Fruit fly (Drosophila melanogaster) whole organism, pupa: Measurements from ENCODE around the gene CG5883.

Source experiments
- CG10348 ChIP-seq: fragments of 200-800 bp; sonication (Bioruptor generic); IDR thresholded peaks from 2 replicates; pipeline ENCODE4 v1.3.6; 2022; ENCODE audit warnings: missing biosample characterization, missing genetic modification characterization
- CG12605 ChIP-seq: fragments of 200-800 bp; sonication (Bioruptor generic); IDR thresholded peaks from 2 replicates; pipeline ENCODE4 v1.3.6; 2022; ENCODE audit warnings: missing biosample characterization, missing genetic modification characterization
- CG13204 ChIP-seq: fragments of 200-800 bp; sonication (Bioruptor generic); optimal IDR thresholded peaks from 2 replicates; lab custom pipeline; 2018; ENCODE audit warnings: missing biosample characterization, mild to moderate bottlenecking, missing genetic modification characterization, moderate library complexity
- CG14655 ChIP-seq: fragments of 200-800 bp; sonication (Bioruptor generic); optimal IDR thresholded peaks from 3 replicates; lab custom pipeline; 2017; ENCODE audit warnings: mild to moderate bottlenecking, missing biosample characterization, missing genetic modification reagents, missing genetic modification characterization
- CG15710 ChIP-seq: fragments of 200-800 bp; sonication (Bioruptor generic); optimal IDR thresholded peaks from 2 replicates; lab custom pipeline; 2018; ENCODE audit warnings: missing biosample characterization, mild to moderate bottlenecking, missing genetic modification characterization, moderate library complexity
- CG17806 ChIP-seq: fragments of 200-800 bp; sonication (Bioruptor generic); optimal IDR thresholded peaks from 2 replicates; lab custom pipeline; 2018; ENCODE audit warnings: missing biosample characterization, mild to moderate bottlenecking, missing genetic modification characterization, moderate library complexity
- CG32121 ChIP-seq: fragments of 200-800 bp; sonication (Bioruptor generic); IDR thresholded peaks from 2 replicates; pipeline ENCODE4 v1.3.6; 2022; ENCODE audit warnings: missing biosample characterization, missing genetic modification characterization
- CG34367 ChIP-seq: fragments of 200-800 bp; sonication (Bioruptor generic); optimal IDR thresholded peaks from 2 replicates; lab custom pipeline; 2018; ENCODE audit warnings: missing biosample characterization, mild to moderate bottlenecking, missing genetic modification characterization
- CG4496 ChIP-seq: fragments of 200-800 bp; sonication (Bioruptor generic); IDR thresholded peaks from 3 replicates; pipeline ENCODE4 v1.3.6; 2022; ENCODE audit warnings: missing biosample characterization, missing genetic modification characterization
- CG8159 ChIP-seq: fragments of 200-800 bp; sonication (Bioruptor generic); optimal IDR thresholded peaks from 3 replicates; lab custom pipeline; 2018; ENCODE audit warnings: missing biosample characterization, mild to moderate bottlenecking, missing genetic modification characterization, moderate library complexity
- CG8301 ChIP-seq: fragments of 200-800 bp; sonication (Bioruptor generic); optimal IDR thresholded peaks from 2 replicates; lab custom pipeline; 2018; ENCODE audit warnings: missing biosample characterization, mild to moderate bottlenecking, missing genetic modification characterization
- CG9948 ChIP-seq: fragments of 200-800 bp; sonication (Bioruptor generic); optimal IDR thresholded peaks from 2 replicates; lab custom pipeline; 2018; ENCODE audit warnings: missing biosample characterization, mild to moderate bottlenecking, missing genetic modification characterization, moderate library complexity
- D1 ChIP-seq: fragments of 200-800 bp; sonication (Bioruptor generic); optimal IDR thresholded peaks from 2 replicates; lab custom pipeline; 2018; ENCODE audit warnings: missing biosample characterization, mild to moderate bottlenecking, missing genetic modification characterization, moderate library complexity
- EcR ChIP-seq: fragments of 200-800 bp; sonication (Bioruptor generic); optimal IDR thresholded peaks from 3 replicates; lab custom pipeline; 2019; ENCODE audit warnings: missing biosample characterization, missing genetic modification characterization, mild to moderate bottlenecking, moderate library complexity, missing genetic modification reagents
- Ets98B ChIP-seq: fragments of 200-800 bp; sonication (Bioruptor generic); IDR thresholded peaks from 2 replicates; pipeline ENCODE4 v1.3.6; 2022; ENCODE audit warnings: missing biosample characterization, missing genetic modification characterization
- Pif1A ChIP-seq: fragments of 200-800 bp; sonication (Bioruptor generic); optimal IDR thresholded peaks from 3 replicates; lab custom pipeline; 2016; ENCODE audit warnings: missing biosample characterization, missing genetic modification characterization
- Pif1B ChIP-seq: fragments of 200-800 bp; sonication (Bioruptor generic); optimal IDR thresholded peaks from 3 replicates; lab custom pipeline; 2016; ENCODE audit warnings: missing biosample characterization, missing genetic modification characterization
- Snoo ChIP-seq: fragments of 200-800 bp; sonication (Bioruptor generic); optimal IDR thresholded peaks from 3 replicates; lab custom pipeline; 2017; ENCODE audit warnings: missing biosample characterization, mild to moderate bottlenecking, missing genetic modification characterization, inconsistent platforms
- fd96Ca ChIP-seq: fragments of 200-800 bp; sonication (Bioruptor generic); IDR thresholded peaks from 3 replicates; pipeline ENCODE4 v1.3.6; 2022; ENCODE audit warnings: missing biosample characterization, missing genetic modification characterization
- gl ChIP-seq: fragments of 200-800 bp; sonication (Bioruptor generic); optimal IDR thresholded peaks from 2 replicates; lab custom pipeline; 2018; ENCODE audit warnings: missing biosample characterization, mild to moderate bottlenecking, missing genetic modification characterization
- rn ChIP-seq: fragments of 200-800 bp; sonication (Bioruptor generic); IDR thresholded peaks from 2 replicates; pipeline ENCODE4 v1.3.6; 2022; ENCODE audit warnings: missing biosample characterization, missing genetic modification characterization

CG5883 gene

DNA sequence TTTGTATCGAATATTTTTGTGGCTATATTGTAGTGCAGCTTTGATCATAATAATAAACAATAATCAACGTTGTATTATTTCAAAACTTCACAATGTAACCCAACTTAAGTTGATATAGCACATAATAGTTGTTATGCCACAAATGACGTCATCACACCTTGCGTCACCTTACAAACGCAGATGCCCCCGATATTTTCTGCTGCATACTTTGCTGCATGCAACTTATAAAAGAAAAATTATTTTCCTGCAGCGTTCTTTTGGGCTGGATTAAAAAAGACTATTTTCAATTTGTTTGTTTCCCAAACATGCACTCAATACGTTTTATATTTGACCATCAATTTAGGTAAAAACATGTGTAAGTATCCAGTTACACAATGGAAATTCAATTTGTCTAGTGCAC lies 26.4 kb downstream of the CG5883 start:
- TF ChIP-seq Ets98B (no peak), CG17806 (tag; lab: Kevin White, UChicago) (no peak), CG15710 (tag; lab: Kevin White, UChicago) (no peak), EcR (no peak), CG9948 (tag; lab: Kevin White, UChicago) (no peak), Pif1B (GFP tag; lab: Kevin White, UChicago) (no peak), CG8301 (no peak), gl (tag; lab: Kevin White, UChicago) (no peak), CG10348 (GFP tag; lab: Robert Waterston, UW) (no peak), CG34367 (tag; lab: Kevin White, UChicago) (no peak), CG4496 (no peak), Pif1A (GFP tag; lab: Kevin White, UChicago) (no peak), CG13204 (GFP tag; lab: Kevin White, UChicago) (no peak), CG8159 (tag; lab: Kevin White, UChicago) (no peak), CG12605 (GFP tag; lab: Robert Waterston, UW) (no peak), rn (GFP tag; lab: Robert Waterston, UW) (no peak)

DNA sequence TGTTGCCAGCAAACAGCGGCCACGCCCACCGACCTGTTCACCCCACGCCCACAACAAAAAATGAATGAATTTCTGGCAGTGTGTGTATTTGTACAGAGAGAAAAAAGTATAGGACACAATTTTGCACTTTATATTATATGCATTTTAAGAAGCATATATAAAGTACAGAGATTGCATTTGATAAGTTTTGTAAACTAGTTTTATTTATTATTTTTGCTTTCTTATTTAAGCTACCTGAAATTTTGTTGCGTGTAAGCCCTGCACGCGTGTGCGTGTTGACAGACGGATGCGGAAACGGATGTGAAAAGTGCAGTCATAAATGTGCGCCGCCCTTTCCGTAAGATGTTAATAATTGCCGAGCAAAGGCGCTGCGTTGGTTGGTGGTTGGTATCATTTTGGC lies 47.9 kb downstream of the CG5883 start:
- no peak for TF ChIP-seq CG8301
- TF ChIP-seq CG10348 (GFP tag; lab: Robert Waterston, UW): no peak
- no peak for TF ChIP-seq Ets98B
- no peak for TF ChIP-seq Snoo (tag; lab: Kevin White, UChicago)
- no peak for TF ChIP-seq Pif1A (GFP tag; lab: Kevin White, UChicago)
- no peak for TF ChIP-seq CG13204 (GFP tag; lab: Kevin White, UChicago)
- no peak for TF ChIP-seq D1 (tag; lab: Kevin White, UChicago)
- peak; percentile 42 for TF ChIP-seq CG15710 (tag; lab: Kevin White, UChicago)
- no peak for TF ChIP-seq CG32121 (GFP tag; lab: Robert Waterston, UW)
- TF ChIP-seq CG4496: 0 out of 3 replicates have a peak, but pooled peaks have one; percentile 29
- TF ChIP-seq Pif1B (GFP tag; lab: Kevin White, UChicago): no peak
- no peak for TF ChIP-seq fd96Ca (GFP tag; lab: Robert Waterston, UW)
- TF ChIP-seq CG8159 (tag; lab: Kevin White, UChicago): peak; percentile 56
- TF ChIP-seq CG12605 (GFP tag; lab: Robert Waterston, UW): no peak
- TF ChIP-seq rn (GFP tag; lab: Robert Waterston, UW): no peak
- peak; percentile 12 for TF ChIP-seq CG14655
- TF ChIP-seq CG17806 (tag; lab: Kevin White, UChicago): peak; percentile 30
